Fruit fly (Drosophila melanogaster) whole organism, embryonic: ENCODE data around the gene MRP.

Source experiments
- ATbp ChIP-seq: fragments of 200-800 bp; sonication (Bioruptor generic); optimal IDR thresholded peaks from 2 replicates; lab custom pipeline; 2017; ENCODE audit warnings: missing biosample characterization, mild to moderate bottlenecking, missing genetic modification characterization, missing genetic modification reagents
- CG1024 ChIP-seq: fragments of 200-800 bp; sonication (Bioruptor generic); IDR thresholded peaks from 2 replicates; pipeline ENCODE4 v1.3.6; 2022; ENCODE audit warnings: missing biosample characterization, missing genetic modification characterization
- CG10321 ChIP-seq: fragments of 200-800 bp; sonication (Bioruptor generic); IDR thresholded peaks from 2 replicates; pipeline ENCODE4 v1.3.6; 2022; ENCODE audit warnings: missing biosample characterization, missing genetic modification characterization
- CG11695 ChIP-seq: fragments of 200-800 bp; sonication (Bioruptor generic); IDR thresholded peaks from 3 replicates; pipeline ENCODE4 v1.3.6; 2022; ENCODE audit warnings: missing biosample characterization, missing genetic modification characterization
- CG1233 ChIP-seq: fragments of 200-800 bp; sonication (Bioruptor generic); optimal IDR thresholded peaks from 4 replicates; lab custom pipeline; 2018; ENCODE audit warnings: missing biosample characterization, mild to moderate bottlenecking, missing genetic modification characterization
- CG12744 ChIP-seq: fragments of 200-800 bp; sonication (Bioruptor generic); optimal IDR thresholded peaks from 2 replicates; lab custom pipeline; 2016; ENCODE audit warnings: missing biosample characterization, missing genetic modification characterization
- CG14014 ChIP-seq: fragments of 200-800 bp; sonication (Bioruptor generic); IDR thresholded peaks from 2 replicates; pipeline ENCODE4 v1.3.6; 2022; ENCODE audit warnings: missing biosample characterization, missing genetic modification characterization
- CG14050 ChIP-seq: fragments of 200-800 bp; sonication (Bioruptor generic); IDR thresholded peaks from 3 replicates; pipeline ENCODE4 v1.3.6; 2022; ENCODE audit warnings: missing biosample characterization, missing genetic modification characterization
- CG14667 ChIP-seq: fragments of 200-800 bp; sonication (Bioruptor generic); IDR thresholded peaks from 2 replicates; pipeline ENCODE4 v1.3.6; 2022; ENCODE audit warnings: missing biosample characterization, missing genetic modification characterization
- CG14710 ChIP-seq: fragments of 200-800 bp; sonication (Bioruptor generic); optimal IDR thresholded peaks from 3 replicates; lab custom pipeline; 2019; ENCODE audit warnings: missing biosample characterization, mild to moderate bottlenecking, missing genetic modification characterization, moderate library complexity
- CG1603 ChIP-seq: fragments of 200-800 bp; sonication (Bioruptor generic); optimal IDR thresholded peaks from 2 replicates; lab custom pipeline; 2019; ENCODE audit warnings: missing biosample characterization, mild to moderate bottlenecking, missing genetic modification characterization, moderate library complexity
- CG1647 ChIP-seq: fragments of 200-800 bp; sonication (Bioruptor generic); optimal IDR thresholded peaks from 3 replicates; lab custom pipeline; 2016; ENCODE audit warnings: missing biosample characterization, missing genetic modification characterization
- CG2129 ChIP-seq: fragments of 200-800 bp; sonication (Bioruptor generic); IDR thresholded peaks from 2 replicates; pipeline ENCODE4 v1.3.6; 2022; ENCODE audit warnings: missing biosample characterization, missing genetic modification characterization; ENCODE audit not compliant: partially characterized antibody
- CG31365 ChIP-seq: fragments of 200-800 bp; sonication (Bioruptor generic); optimal IDR thresholded peaks from 2 replicates; lab custom pipeline; 2018; ENCODE audit warnings: missing biosample characterization, mild to moderate bottlenecking, missing genetic modification characterization
- CG33213 ChIP-seq: fragments of 200-800 bp; sonication (Bioruptor generic); optimal IDR thresholded peaks from 3 replicates; lab custom pipeline; 2016; ENCODE audit warnings: missing biosample characterization, missing genetic modification characterization
- CG4730 ChIP-seq: fragments of 200-800 bp; sonication (Bioruptor generic); IDR thresholded peaks from 2 replicates; pipeline ENCODE4 v1.3.6; 2022; ENCODE audit warnings: missing biosample characterization, missing genetic modification characterization
- CG7963 ChIP-seq: fragments of 200-800 bp; sonication (Bioruptor generic); IDR thresholded peaks from 3 replicates; pipeline ENCODE4 v1.3.6; 2022; ENCODE audit warnings: missing biosample characterization, missing genetic modification characterization; ENCODE audit not compliant: partially characterized antibody
- CG9609 ChIP-seq: fragments of 200-800 bp; sonication (Bioruptor generic); optimal IDR thresholded peaks from 3 replicates; lab custom pipeline; 2016; ENCODE audit warnings: missing biosample characterization, missing genetic modification characterization
- CG9817 ChIP-seq: fragments of 200-800 bp; sonication (Bioruptor generic); optimal IDR thresholded peaks from 2 replicates; lab custom pipeline; 2018; ENCODE audit warnings: missing biosample characterization, mild to moderate bottlenecking, missing genetic modification characterization, moderate library complexity
- Doc2 ChIP-seq: fragments of 200-800 bp; sonication (Bioruptor generic); IDR thresholded peaks from 2 replicates; pipeline ENCODE4 v1.3.6; 2022; ENCODE audit warnings: missing biosample characterization, missing genetic modification characterization
- Lhr ChIP-seq: fragments of 200-800 bp; sonication (Bioruptor generic); optimal IDR thresholded peaks from 3 replicates; lab custom pipeline; 2017; ENCODE audit warnings: mild to moderate bottlenecking, missing biosample characterization, missing genetic modification reagents, missing genetic modification characterization
- MBD-R2 ChIP-seq: fragments of 200-800 bp; sonication (Bioruptor generic); IDR thresholded peaks from 2 replicates; pipeline ENCODE4 v1.3.6; 2022; ENCODE audit warnings: missing biosample characterization, missing genetic modification characterization
- Nf-YB ChIP-seq: fragments of 200-800 bp; sonication (Bioruptor generic); optimal IDR thresholded peaks from 3 replicates; lab custom pipeline; 2019; ENCODE audit warnings: missing biosample characterization, mild to moderate bottlenecking, missing genetic modification characterization, moderate library complexity
- Oaz ChIP-seq: fragments of 200-800 bp; sonication (Bioruptor generic); IDR thresholded peaks from 2 replicates; pipeline ENCODE4 v1.3.6; 2022; ENCODE audit warnings: missing biosample characterization, missing genetic modification characterization
- Opbp ChIP-seq: fragments of 200-800 bp; sonication (Bioruptor generic); IDR thresholded peaks from 3 replicates; pipeline ENCODE4 v1.3.6; 2022; ENCODE audit warnings: missing biosample characterization, missing genetic modification characterization; ENCODE audit not compliant: partially characterized antibody
- Poxn ChIP-seq: fragments of 200-800 bp; sonication (Bioruptor generic); IDR thresholded peaks from 2 replicates; pipeline ENCODE4 v1.3.6; 2022; ENCODE audit warnings: missing biosample characterization, missing genetic modification characterization
- Scr ChIP-seq: fragments of 200-800 bp; sonication (Bioruptor generic); IDR thresholded peaks from 2 replicates; pipeline ENCODE4 v1.3.6; 2022; ENCODE audit warnings: missing biosample characterization, missing genetic modification characterization; ENCODE audit not compliant: partially characterized antibody
- Spps ChIP-seq: fragments of 200-800 bp; sonication (Bioruptor generic); optimal IDR thresholded peaks from 2 replicates; lab custom pipeline; 2018; ENCODE audit warnings: missing biosample characterization, mild to moderate bottlenecking, missing genetic modification characterization
- Taf1 ChIP-seq: fragments of 200-800 bp; sonication (Bioruptor generic); IDR thresholded peaks from 2 replicates; pipeline ENCODE4 v1.3.6; 2022; ENCODE audit warnings: missing biosample characterization, missing genetic modification characterization
- Vsx1 ChIP-seq: fragments of 200-800 bp; sonication (Bioruptor generic); optimal IDR thresholded peaks from 2 replicates; lab custom pipeline; 2017; ENCODE audit warnings: missing biosample characterization, mild to moderate bottlenecking, missing genetic modification characterization, missing genetic modification reagents
- amos ChIP-seq: fragments of 200-800 bp; sonication (Bioruptor generic); IDR thresholded peaks from 2 replicates; pipeline ENCODE4 v1.3.6; 2022; ENCODE audit warnings: missing biosample characterization, missing genetic modification characterization; ENCODE audit not compliant: partially characterized antibody
- bigmax ChIP-seq: fragments of 200-800 bp; sonication (Bioruptor generic); optimal IDR thresholded peaks from 2 replicates; lab custom pipeline; 2018; ENCODE audit warnings: missing biosample characterization, mild to moderate bottlenecking, missing genetic modification characterization
- caup ChIP-seq: fragments of 200-800 bp; sonication (Bioruptor generic); optimal IDR thresholded peaks from 3 replicates; lab custom pipeline; 2017; ENCODE audit warnings: missing biosample characterization, mild to moderate bottlenecking, missing genetic modification characterization, moderate library complexity; ENCODE audit not compliant: severe bottlenecking
- crp ChIP-seq, 2 experiments: fragments of 200-800 bp; sonication (Bioruptor generic); optimal IDR thresholded peaks; 2 replicates in 1 of 2; 3 replicates in 1 of 2; lab custom pipeline; 2017; ENCODE audit warnings: missing biosample characterization in 2 of 2, missing genetic modification characterization in 2 of 2, mild to moderate bottlenecking in 1 of 2, moderate library complexity in 1 of 2
- fd96Cb ChIP-seq: fragments of 200-800 bp; sonication (Bioruptor generic); optimal IDR thresholded peaks from 2 replicates; lab custom pipeline; 2018; ENCODE audit warnings: missing biosample characterization, mild to moderate bottlenecking, missing genetic modification characterization, moderate library complexity
- gfzf ChIP-seq: fragments of 200-800 bp; sonication (Bioruptor generic); optimal IDR thresholded peaks from 2 replicates; lab custom pipeline; 2016; ENCODE audit warnings: missing biosample characterization, mild to moderate bottlenecking, missing genetic modification characterization, moderate library complexity
- grn ChIP-seq: fragments of 200-800 bp; sonication (Bioruptor generic); optimal IDR thresholded peaks from 3 replicates; lab custom pipeline; 2017; ENCODE audit warnings: missing biosample characterization, missing genetic modification characterization
- her ChIP-seq: fragments of 200-800 bp; sonication (Bioruptor generic); optimal IDR thresholded peaks from 2 replicates; lab custom pipeline; 2016; ENCODE audit warnings: missing biosample characterization, missing genetic modification characterization
- kah ChIP-seq: fragments of 200-800 bp; sonication (Bioruptor generic); optimal IDR thresholded peaks from 2 replicates; lab custom pipeline; 2018; ENCODE audit warnings: missing biosample characterization, mild to moderate bottlenecking, missing genetic modification characterization
- org-1 ChIP-seq: fragments of 200-800 bp; sonication (Bioruptor generic); optimal IDR thresholded peaks from 2 replicates; lab custom pipeline; 2017; ENCODE audit warnings: missing biosample characterization, missing genetic modification characterization
- p53 ChIP-seq: fragments of 200-800 bp; sonication (Bioruptor generic); optimal IDR thresholded peaks from 2 replicates; lab custom pipeline; 2016; ENCODE audit warnings: missing biosample characterization, missing genetic modification characterization
- phol ChIP-seq: fragments of 200-800 bp; sonication (Bioruptor generic); optimal IDR thresholded peaks from 3 replicates; lab custom pipeline; 2018; ENCODE audit warnings: missing biosample characterization, mild to moderate bottlenecking, missing genetic modification characterization, moderate library complexity
- salm ChIP-seq: fragments of 200-800 bp; sonication (Bioruptor generic); optimal IDR thresholded peaks from 2 replicates; lab custom pipeline; 2018; ENCODE audit warnings: missing biosample characterization, mild to moderate bottlenecking, missing genetic modification characterization
- sqz ChIP-seq: fragments of 200-800 bp; sonication (Bioruptor generic); optimal IDR thresholded peaks from 3 replicates; lab custom pipeline; 2018; ENCODE audit warnings: missing biosample characterization, mild to moderate bottlenecking, missing genetic modification characterization
- stwl ChIP-seq: fragments of 200-800 bp; sonication (Bioruptor generic); optimal IDR thresholded peaks from 3 replicates; lab custom pipeline; 2018; ENCODE audit warnings: missing biosample characterization, mild to moderate bottlenecking, missing genetic modification characterization, moderate library complexity
- tna ChIP-seq: fragments of 200-800 bp; sonication (Bioruptor generic); IDR thresholded peaks from 2 replicates; pipeline ENCODE4 v1.3.6; 2022; ENCODE audit warnings: missing biosample characterization, missing genetic modification characterization; ENCODE audit not compliant: partially characterized antibody
- trem ChIP-seq: fragments of 200-800 bp; optimal IDR thresholded peaks from 3 replicates; lab custom pipeline; 2019; ENCODE audit warnings: missing biosample characterization, mild to moderate bottlenecking, missing genetic modification characterization, moderate library complexity
- twi ChIP-seq: fragments of 200-800 bp; optimal IDR thresholded peaks from 2 replicates; lab custom pipeline; 2019; ENCODE audit warnings: missing biosample characterization, mild to moderate bottlenecking, missing genetic modification characterization, moderate library complexity
- zf30C ChIP-seq: fragments of 200-800 bp; sonication (Bioruptor generic); optimal IDR thresholded peaks from 3 replicates; lab custom pipeline; 2018; ENCODE audit warnings: missing biosample characterization, mild to moderate bottlenecking, missing genetic modification characterization

The MRP gene

dm6 chr2L:12694823-12695420, 23.9 kb upstream of the MRP start, which contains the start of the genes IFT43 and PICK1 (continued):
- TF ChIP-seq p53 (GFP tag; lab: Kevin White, UChicago) = no peak
- TF ChIP-seq CG14050 (GFP tag; lab: Robert Waterston, UW) = no peak
- TF ChIP-seq sqz (GFP tag; lab: Kevin White, UChicago) = no peak
- peak; percentile 81; the same call in 2 of the 3 replicates for TF ChIP-seq Opbp
- TF ChIP-seq CG9817 (tag; lab: Kevin White, UChicago) = no peak
- TF ChIP-seq CG14710 = peak; percentile 6
- peak; percentile 94 for TF ChIP-seq MBD-R2 (GFP tag; lab: Robert Waterston, UW)
- no peak for TF ChIP-seq CG1647 (GFP tag; lab: Kevin White, UChicago)
- TF ChIP-seq trem (tag; lab: Kevin White, UChicago) = peak; percentile 54
- no peak for TF ChIP-seq CG14014 (GFP tag; lab: Robert Waterston, UW)
- TF ChIP-seq CG4730 (GFP tag; lab: Robert Waterston, UW) = no peak
- TF ChIP-seq crp (GFP tag; optimal IDR thresholded peaks at IDR 0.05; lab: Kevin White, UChicago) = no peak
- no peak for TF ChIP-seq grn
- TF ChIP-seq CG12744 (GFP tag; lab: Kevin White, UChicago) = no peak
- TF ChIP-seq Doc2 (GFP tag; lab: Robert Waterston, UW) = no peak
- no peak for TF ChIP-seq Poxn (GFP tag; lab: Robert Waterston, UW)
- TF ChIP-seq CG1024 (GFP tag; lab: Robert Waterston, UW) = no peak
- no peak for TF ChIP-seq CG1233 (GFP tag; lab: Kevin White, UChicago)
- TF ChIP-seq gfzf (GFP tag; lab: Kevin White, UChicago) = peak; percentile 48
- TF ChIP-seq ATbp (GFP tag; lab: Kevin White, UChicago) = no peak
- peak; percentile 78 for TF ChIP-seq tna (GFP tag; lab: Robert Waterston, UW)
- TF ChIP-seq her (GFP tag; lab: Kevin White, UChicago) = no peak
- TF ChIP-seq zf30C = no peak
- TF ChIP-seq CG33213 (GFP tag; lab: Kevin White, UChicago) = peak; percentile 6
- TF ChIP-seq stwl = peak; percentile 48
- TF ChIP-seq bigmax (GFP tag; lab: Kevin White, UChicago) = no peak
- TF ChIP-seq CG11695 (GFP tag; lab: Robert Waterston, UW) = no peak
- TF ChIP-seq phol (tag; lab: Kevin White, UChicago) = peak; percentile 61
- no peak for TF ChIP-seq CG10321 (GFP tag; lab: Robert Waterston, UW)
- peak; percentile 88 for TF ChIP-seq amos (GFP tag; lab: Robert Waterston, UW)
- TF ChIP-seq Lhr = peak; percentile 2
- no peak for TF ChIP-seq CG14667 (GFP tag; lab: Robert Waterston, UW)
- TF ChIP-seq Oaz (GFP tag; lab: Robert Waterston, UW) = no peak
- TF ChIP-seq Spps (tag; lab: Kevin White, UChicago) = no peak
- TF ChIP-seq CG7963 = peak; percentile 69; the same call in 2 of the 3 replicates
- peak; percentile 52 for TF ChIP-seq CG2129 (GFP tag; lab: Robert Waterston, UW)
- TF ChIP-seq Nf-YB (GFP tag; lab: Kevin White, UChicago) = no peak
- no peak for TF ChIP-seq salm (tag; lab: Kevin White, UChicago)
- TF ChIP-seq Scr (GFP tag; lab: Robert Waterston, UW) = peak; percentile 81
- no peak for TF ChIP-seq fd96Cb (tag; lab: Kevin White, UChicago)
- no peak for TF ChIP-seq caup (GFP tag; lab: Kevin White, UChicago)
- TF ChIP-seq CG1603 = no peak
- TF ChIP-seq Taf1 (GFP tag; lab: Robert Waterston, UW) = no peak
- TF ChIP-seq CG9609 (GFP tag; lab: Kevin White, UChicago) = no peak
- no peak for TF ChIP-seq twi (tag; lab: Kevin White, UChicago)
- TF ChIP-seq org-1 = no peak
- no peak for TF ChIP-seq Vsx1 (GFP tag; lab: Kevin White, UChicago)
- TF ChIP-seq CG31365 (tag; lab: Kevin White, UChicago) = no peak
- TF ChIP-seq kah (GFP tag; lab: Kevin White, UChicago) = peak; percentile 99
